Worm (Caenorhabditis elegans) whole organism, young adult: ENCODE measurements around the gene xbx-3.
A peak's percentile ranks its signal among the peaks of the same experiment; 100 is the strongest.

Source experiments
- B0336.3 ChIP-seq: fragments of 200-800 bp; sonication (Bioruptor generic); IDR thresholded peaks from 2 replicates; pipeline ENCODE4 v1.3.6; 2022; ENCODE audit warnings: missing genetic modification characterization, missing compliant biosample characterization
- D2030.7 ChIP-seq: fragments of 200-800 bp; sonication (Bioruptor generic); IDR thresholded peaks from 2 replicates; pipeline ENCODE4 v1.3.6; 2022; ENCODE audit warnings: missing genetic modification reagents, missing genetic modification characterization, missing compliant biosample characterization
- K11D2.4 ChIP-seq: fragments of 200-800 bp; sonication (Bioruptor generic); IDR thresholded peaks from 2 replicates; pipeline ENCODE4 v1.3.6; 2022; ENCODE audit warnings: missing genetic modification reagents, missing genetic modification characterization, missing compliant biosample characterization
- T07F8.4 ChIP-seq: sonication (generic microtip); optimal IDR thresholded peaks from 2 replicates; lab custom pipeline; 2016; ENCODE audit warnings: mild to moderate bottlenecking, missing genetic modification characterization, moderate library complexity, missing compliant biosample characterization
- Y53F4B.3 ChIP-seq: fragments of 200-800 bp; sonication (Bioruptor generic); IDR thresholded peaks from 2 replicates; pipeline ENCODE4 v1.3.6; 2022; ENCODE audit warnings: missing genetic modification reagents, missing genetic modification characterization, missing compliant biosample characterization
- Y53G8AR.9 ChIP-seq: fragments of 200-800 bp; sonication (Bioruptor generic); conservative IDR thresholded peaks from 2 replicates; pipeline ENCODE4 v1.3.6; 2022; ENCODE audit warnings: missing genetic modification reagents, missing genetic modification characterization, missing compliant biosample characterization
- Y79H2A.3 ChIP-seq: fragments of 200-800 bp; sonication (Bioruptor generic); conservative IDR thresholded peaks from 2 replicates; pipeline ENCODE4 v1.3.6; 2022; ENCODE audit warnings: missing genetic modification reagents, missing genetic modification characterization, missing compliant biosample characterization
- aptf-2 ChIP-seq: fragments of 200-800 bp; sonication (Bioruptor generic); conservative IDR thresholded peaks from 2 replicates; pipeline ENCODE4 v1.3.6; 2022; ENCODE audit warnings: missing genetic modification reagents, missing genetic modification characterization, missing compliant biosample characterization
- attf-6 ChIP-seq: fragments of 200-800 bp; sonication (Bioruptor generic); IDR thresholded peaks from 2 replicates; pipeline ENCODE4 v1.3.6; 2022; ENCODE audit warnings: missing genetic modification reagents, missing genetic modification characterization, missing compliant biosample characterization
- ceh-40 ChIP-seq: fragments of 200-800 bp; sonication (Bioruptor generic); IDR thresholded peaks from 2 replicates; pipeline ENCODE4 v1.3.6; 2022; ENCODE audit warnings: missing genetic modification characterization, missing compliant biosample characterization
- ceh-58 ChIP-seq: fragments of 200-800 bp; sonication (Bioruptor generic); IDR thresholded peaks from 2 replicates; pipeline ENCODE4 v1.3.6; 2022; ENCODE audit warnings: missing genetic modification characterization, missing compliant biosample characterization
- chd-7 ChIP-seq: sonication (generic microtip); optimal IDR thresholded peaks from 2 replicates; lab custom pipeline; 2016; ENCODE audit warnings: mild to moderate bottlenecking, missing genetic modification characterization, moderate library complexity, missing compliant biosample characterization
- die-1 ChIP-seq: sonication (generic microtip); optimal IDR thresholded peaks from 2 replicates; lab custom pipeline; 2016; ENCODE audit warnings: missing genotype, mild to moderate bottlenecking, missing genetic modification characterization, missing compliant biosample characterization
- dox-1 ChIP-seq: fragments of 200-800 bp; sonication (Bioruptor generic); IDR thresholded peaks from 2 replicates; pipeline ENCODE4 v1.3.6; 2022; ENCODE audit warnings: missing genetic modification reagents, missing genetic modification characterization, missing compliant biosample characterization
- efl-1 ChIP-seq: fragments of 150-350 bp; optimal IDR thresholded peaks from 2 replicates; lab custom pipeline; 2014; ENCODE audit warnings: missing biosample characterization, missing genetic modification reagents, missing genetic modification characterization
- egrh-3 ChIP-seq: fragments of 200-800 bp; sonication (Bioruptor generic); IDR thresholded peaks from 2 replicates; pipeline ENCODE4 v1.3.6; 2022; ENCODE audit warnings: missing genetic modification reagents, missing genetic modification characterization, missing compliant biosample characterization
- fkh-3 ChIP-seq: sonication (generic microtip); optimal IDR thresholded peaks from 2 replicates; lab custom pipeline; 2016; ENCODE audit warnings: mild to moderate bottlenecking, missing genetic modification characterization, missing compliant biosample characterization
- him-1 ChIP-seq: sonication (generic microtip); optimal IDR thresholded peaks from 2 replicates; lab custom pipeline; 2016; ENCODE audit warnings: missing genotype, missing genetic modification reagents, missing genetic modification characterization, missing compliant biosample characterization
- hsf-1 ChIP-seq: fragments of 200-800 bp; sonication (Bioruptor generic); IDR thresholded peaks from 2 replicates; pipeline ENCODE4 v1.3.6; 2022; ENCODE audit warnings: missing genetic modification reagents, missing genetic modification characterization, missing compliant biosample characterization
- let-526 ChIP-seq: fragments of 200-800 bp; sonication (Bioruptor generic); IDR thresholded peaks from 2 replicates; pipeline ENCODE4 v1.3.6; 2022; ENCODE audit warnings: missing genetic modification reagents, missing genetic modification characterization, missing compliant biosample characterization
- madf-3 ChIP-seq: fragments of 200-800 bp; sonication (Bioruptor generic); IDR thresholded peaks from 2 replicates; pipeline ENCODE4 v1.3.6; 2022; ENCODE audit warnings: missing genetic modification reagents, missing genetic modification characterization, missing compliant biosample characterization
- madf-6 ChIP-seq: fragments of 200-800 bp; sonication (Bioruptor generic); IDR thresholded peaks from 2 replicates; pipeline ENCODE4 v1.3.6; 2022; ENCODE audit warnings: missing genetic modification reagents, missing genetic modification characterization, missing compliant biosample characterization
- madf-8 ChIP-seq: fragments of 200-800 bp; sonication (Bioruptor generic); conservative IDR thresholded peaks from 2 replicates; pipeline ENCODE4 v1.3.6; 2022; ENCODE audit warnings: missing genetic modification reagents, missing genetic modification characterization, missing compliant biosample characterization
- mel-28 ChIP-seq: sonication (generic microtip); optimal IDR thresholded peaks from 2 replicates; lab custom pipeline; 2016; ENCODE audit warnings: borderline replicate concordance, mild to moderate bottlenecking, missing genetic modification characterization, missing compliant biosample characterization
- nhr-179 ChIP-seq: sonication (generic microtip); optimal IDR thresholded peaks from 2 replicates; lab custom pipeline; 2016; ENCODE audit warnings: mild to moderate bottlenecking, missing genetic modification characterization, missing compliant biosample characterization
- nhr-27 ChIP-seq: fragments of 200-800 bp; sonication (Bioruptor generic); optimal IDR thresholded peaks from 2 replicates; lab custom pipeline; 2018; ENCODE audit warnings: mild to moderate bottlenecking, missing genetic modification characterization, moderate library complexity, missing compliant biosample characterization
- rec-8 ChIP-seq, 2 experiments: sonication (generic microtip); optimal IDR thresholded peaks; 2 replicates each; lab custom pipeline; 2016; ENCODE audit warnings: mild to moderate bottlenecking in 2 of 2, missing genetic modification characterization in 2 of 2, missing genetic modification reagents in 2 of 2, missing genotype in 2 of 2, missing biosample characterization in 1 of 2, missing compliant biosample characterization in 1 of 2, moderate library complexity in 1 of 2
- repo-1 ChIP-seq: sonication (generic microtip); optimal IDR thresholded peaks from 2 replicates; lab custom pipeline; 2017; ENCODE audit warnings: mild to moderate bottlenecking, missing genetic modification characterization, missing compliant biosample characterization
- sdz-38 ChIP-seq: sonication (generic microtip); optimal IDR thresholded peaks from 2 replicates; lab custom pipeline; 2016; ENCODE audit warnings: missing genotype, missing genetic modification characterization, missing compliant biosample characterization
- snpc-1.1 ChIP-seq: sonication (generic microtip); optimal IDR thresholded peaks from 2 replicates; lab custom pipeline; 2017; ENCODE audit warnings: missing genetic modification characterization, mild to moderate bottlenecking, missing compliant biosample characterization, antibody characterized with exemption, moderate library complexity, missing genotype, missing genetic modification reagents; ENCODE audit not compliant: insufficient read depth
- somi-1 ChIP-seq: fragments of 200-800 bp; sonication (Bioruptor generic); optimal IDR thresholded peaks from 2 replicates; lab custom pipeline; 2018; ENCODE audit warnings: mild to moderate bottlenecking, missing genetic modification characterization, missing compliant biosample characterization
- tbp1 ChIP-seq: fragments of 200-800 bp; sonication (Bioruptor generic); optimal IDR thresholded peaks from 2 replicates; lab custom pipeline; 2018; ENCODE audit warnings: mild to moderate bottlenecking, missing genetic modification characterization, missing compliant biosample characterization
- unc-130 ChIP-seq: sonication (generic microtip); optimal IDR thresholded peaks from 2 replicates; lab custom pipeline; 2016; ENCODE audit warnings: missing genetic modification reagents, missing genetic modification characterization, missing compliant biosample characterization
- unc-62 ChIP-seq: fragments of 150-350 bp; optimal IDR thresholded peaks from 2 replicates; lab custom pipeline; 2014; ENCODE audit warnings: missing biosample characterization, missing genetic modification reagents, missing genetic modification characterization
- zfh-2 ChIP-seq: fragments of 200-800 bp; sonication (Bioruptor generic); conservative IDR thresholded peaks from 2 replicates; pipeline ENCODE4 v1.3.6; 2022; ENCODE audit warnings: missing genetic modification reagents, missing genetic modification characterization, missing compliant biosample characterization
- zim-3 ChIP-seq: sonication (generic microtip); optimal IDR thresholded peaks from 2 replicates; lab custom pipeline; 2017; ENCODE audit warnings: mild to moderate bottlenecking, missing genetic modification characterization, moderate library complexity, missing compliant biosample characterization
- ztf-25 ChIP-seq: fragments of 200-800 bp; sonication (Bioruptor generic); IDR thresholded peaks from 2 replicates; pipeline ENCODE4 v1.3.6; 2022; ENCODE audit warnings: missing genetic modification reagents, missing genetic modification characterization, missing compliant biosample characterization
- ztf-26 ChIP-seq: sonication (generic microtip); optimal IDR thresholded peaks from 2 replicates; lab custom pipeline; 2017; ENCODE audit warnings: missing genetic modification characterization, missing compliant biosample characterization
- ztf-28 ChIP-seq: fragments of 200-800 bp; sonication (Bioruptor generic); IDR thresholded peaks from 2 replicates; pipeline ENCODE4 v1.3.6; 2022; ENCODE audit warnings: missing genetic modification reagents, missing genetic modification characterization, missing compliant biosample characterization
- ztf-6 ChIP-seq: fragments of 200-800 bp; sonication (Bioruptor generic); IDR thresholded peaks from 2 replicates; pipeline ENCODE4 v1.3.6; 2022; ENCODE audit warnings: missing genetic modification reagents, missing genetic modification characterization, missing compliant biosample characterization

xbx-3 gene

ce11 chrIII:10057518-10057917 is 21.8 kb downstream of the xbx-3 start, which contains the start of gene T16G12.4:
TSS of gene T16G12.4 (plus strand) at chrIII:10057818.
- no peak for TF ChIP-seq nhr-179 (tag; lab: Kevin White, UChicago)
- no peak for TF ChIP-seq unc-62 (GFP tag; lab: Kevin White, UChicago)
- no peak for TF ChIP-seq tbp1 (GFP tag; lab: Kevin White, UChicago)
- no peak for TF ChIP-seq T07F8.4
- TF ChIP-seq ztf-25 (GFP tag; lab: Robert Waterston, UW) = no peak
- no peak for TF ChIP-seq D2030.7 (GFP tag; lab: Robert Waterston, UW)
- TF ChIP-seq zim-3 = no peak
- TF ChIP-seq dox-1 (GFP tag; lab: Robert Waterston, UW) = no peak
- TF ChIP-seq him-1 (tag; lab: Kevin White, UChicago) = no peak
- TF ChIP-seq rec-8 (tag; optimal IDR thresholded peaks at IDR 0.05; lab: Kevin White, UChicago) = no peak
- TF ChIP-seq attf-6 = no peak
- no peak for TF ChIP-seq ztf-28 (GFP tag; lab: Robert Waterston, UW)
- no peak for TF ChIP-seq chd-7
- TF ChIP-seq mel-28 (tag; lab: Kevin White, UChicago) = no peak
- no peak for TF ChIP-seq ztf-6 (GFP tag; lab: Robert Waterston, UW)
- TF ChIP-seq Y53G8AR.9 = no peak
- no peak for TF ChIP-seq die-1 (tag; lab: Kevin White, UChicago)
- TF ChIP-seq, all 124 proteins: peak for 0

ce11 chrIII:10059002-10059401 is 23.3 kb downstream of the xbx-3 start, which contains the start of gene T16G12.8:
TSS of gene T16G12.8 (plus strand) at chrIII:10059302.
- TF ChIP-seq K11D2.4 (GFP tag; lab: Robert Waterston, UW) (no peak), repo-1 (no peak), egrh-3 (GFP tag; lab: Robert Waterston, UW) (no peak), snpc-1.1 (no peak), let-526 (GFP tag; lab: Robert Waterston, UW) (no peak), nhr-179 (tag; lab: Kevin White, UChicago) (no peak), zfh-2 (GFP tag; lab: Robert Waterston, UW) (no peak), rec-8 (tag; optimal IDR thresholded peaks at IDR 0.05; lab: Kevin White, UChicago) (no peak), madf-8 (GFP tag; lab: Robert Waterston, UW) (no peak), madf-3 (GFP tag; lab: Robert Waterston, UW) (no peak), sdz-38 (tag; lab: Kevin White, UChicago) (no peak), T07F8.4 (no peak), ceh-40 (GFP tag; lab: Robert Waterston, UW) (no peak), ztf-26 (tag; lab: Kevin White, UChicago) (no peak), Y79H2A.3 (GFP tag; lab: Robert Waterston, UW) (no peak), aptf-2 (GFP tag; lab: Robert Waterston, UW) (no peak), hsf-1 (GFP tag; lab: Robert Waterston, UW) (no peak), B0336.3 (GFP tag; lab: Robert Waterston, UW) (no peak), die-1 (tag; lab: Kevin White, UChicago) (no peak), nhr-27 (tag; lab: Kevin White, UChicago) (no peak)

ce11 chrIII:10060573-10060972 is 24.8 kb downstream of the xbx-3 start, which contains the start of gene T16G12.13:
TSS of gene T16G12.13 (plus strand) at chrIII:10060865.
- TF ChIP-seq efl-1 (peak; percentile 31), ceh-58 (GFP tag; lab: Robert Waterston, UW) (no peak), somi-1 (no peak), madf-6 (GFP tag; lab: Robert Waterston, UW) (peak; percentile 37; the same call in 1 of the 2 replicates), Y53F4B.3 (GFP tag; lab: Robert Waterston, UW) (no peak), ceh-40 (GFP tag; lab: Robert Waterston, UW) (no peak), aptf-2 (GFP tag; lab: Robert Waterston, UW) (peak; percentile 91), D2030.7 (GFP tag; lab: Robert Waterston, UW) (no peak), unc-130 (GFP tag; lab: Kevin White, UChicago) (no peak), fkh-3 (tag; lab: Kevin White, UChicago) (no peak), let-526 (GFP tag; lab: Robert Waterston, UW) (no peak)
- TF ChIP-seq, all 124 proteins: peak for 3
